Fruit fly (Drosophila melanogaster) S2 (cell line): Measurements from ENCODE around the gene CG34148.

Experiments
- CG8478 ChIP-seq: fragments of >200 bp; optimal IDR thresholded peaks from 2 replicates; lab custom pipeline; 2018
- CTCF ChIP-seq, 2 experiments: fragments of >200 bp; optimal IDR thresholded peaks; 2 replicates each; lab custom pipeline; 2018

DNA sequence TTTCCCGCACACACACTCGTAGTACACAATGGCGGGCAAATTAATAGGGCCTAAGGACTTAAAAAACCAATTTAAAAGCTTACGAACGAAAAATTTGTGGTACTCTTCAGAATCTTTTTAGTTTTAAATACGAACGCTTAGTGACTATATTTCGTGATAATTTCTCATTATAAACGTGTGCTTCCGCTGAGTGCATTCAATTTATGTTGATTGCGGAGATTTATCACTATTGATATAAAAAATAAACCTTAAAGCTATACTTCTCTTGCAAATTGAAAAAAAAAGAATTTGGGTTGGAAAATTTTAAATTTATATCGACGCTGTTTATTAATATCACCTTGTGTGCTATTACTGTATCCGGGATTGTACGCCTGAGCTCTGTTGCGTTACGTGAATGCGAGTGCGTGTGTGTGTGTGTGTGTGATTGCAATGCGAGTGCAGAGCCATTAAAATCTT is 29.5 kb downstream of the CG34148 start:
- TF ChIP-seq CG8478 (lab: Kevin White, UChicago) (no peak), CTCF (optimal IDR thresholded peaks at IDR 0.05; lab: Kevin White, UChicago) (no peak)
